Fruit fly (Drosophila melanogaster) whole organism, wandering third instar larva: Measurements from ENCODE around the gene Ir62a.
A peak's percentile ranks its signal among the peaks of the same experiment; 100 is the strongest.

Experiments
- Abd-B ChIP-seq: fragments of >200 bp; optimal IDR thresholded peaks from 2 replicates; lab custom pipeline; 2017; ENCODE audit warnings: missing biosample characterization, missing genetic modification characterization
- CG32264 ChIP-seq: fragments of 200-800 bp; sonication (Bioruptor generic); optimal IDR thresholded peaks from 2 replicates; lab custom pipeline; 2016; ENCODE audit warnings: missing biosample characterization, missing genetic modification characterization
- CG9705 ChIP-seq: fragments of 200-800 bp; sonication (Bioruptor generic); optimal IDR thresholded peaks from 2 replicates; lab custom pipeline; 2018; ENCODE audit warnings: missing biosample characterization, mild to moderate bottlenecking, missing genetic modification characterization
- CrebA ChIP-seq: fragments of 200-800 bp; sonication (Bioruptor generic); optimal IDR thresholded peaks from 2 replicates; lab custom pipeline; 2016; ENCODE audit warnings: missing biosample characterization, mild to moderate bottlenecking, missing genetic modification characterization, borderline replicate concordance
- Dfd ChIP-seq: fragments of >200 bp; optimal IDR thresholded peaks from 2 replicates; lab custom pipeline; 2017; ENCODE audit warnings: missing biosample characterization, missing genetic modification characterization
- Dif ChIP-seq: fragments of 200-275, 200-300 bp; sonication (Bioruptor generic); optimal IDR thresholded peaks from 2 replicates; lab custom pipeline; 2018; ENCODE audit warnings: missing biosample characterization, missing genetic modification characterization; ENCODE audit not compliant: partially characterized antibody
- GATAd ChIP-seq: sonication (Bioruptor generic); optimal IDR thresholded peaks from 2 replicates; lab custom pipeline; 2016; ENCODE audit warnings: missing biosample characterization, missing genetic modification characterization
- HLH106 ChIP-seq: fragments of 200-800 bp; optimal IDR thresholded peaks from 3 replicates; lab custom pipeline; 2019; ENCODE audit warnings: missing biosample characterization, mild to moderate bottlenecking, missing genetic modification characterization, moderate library complexity
- Hnf4 ChIP-seq: fragments of 200-800 bp; sonication (Bioruptor generic); optimal IDR thresholded peaks from 2 replicates; lab custom pipeline; 2016; ENCODE audit warnings: missing biosample characterization, mild to moderate bottlenecking, missing genetic modification characterization
- Hr78 ChIP-seq: fragments of >200 bp; optimal IDR thresholded peaks from 2 replicates; lab custom pipeline; 2017; ENCODE audit warnings: missing biosample characterization, missing genetic modification characterization
- Hr83 ChIP-seq: fragments of 200-300 bp; sonication (Bioruptor generic); optimal IDR thresholded peaks from 2 replicates; lab custom pipeline; 2016; ENCODE audit warnings: missing biosample characterization, mild to moderate bottlenecking, missing genetic modification characterization, moderate library complexity; ENCODE audit not compliant: poor library complexity, severe bottlenecking
- Jra ChIP-seq: sonication (Bioruptor generic); optimal IDR thresholded peaks from 2 replicates; lab custom pipeline; 2016; ENCODE audit warnings: missing biosample characterization, missing genetic modification characterization
- Mio ChIP-seq: sonication (Bioruptor generic); optimal IDR thresholded peaks from 2 replicates; lab custom pipeline; 2016; ENCODE audit warnings: missing biosample characterization, missing genetic modification characterization
- Myc ChIP-seq: fragments of >200 bp; optimal IDR thresholded peaks from 2 replicates; lab custom pipeline; 2017
- N ChIP-seq: fragments of >200 bp; optimal IDR thresholded peaks from 2 replicates; lab custom pipeline; 2018; ENCODE audit warnings: missing biosample characterization, missing external identifiers, missing genetic modification characterization
- OdsH ChIP-seq: fragments of 200-800 bp; sonication (Bioruptor generic); optimal IDR thresholded peaks from 2 replicates; lab custom pipeline; 2016; ENCODE audit warnings: missing biosample characterization, mild to moderate bottlenecking, missing genetic modification characterization
- Rel ChIP-seq, 2 experiments: fragments of 200-800 bp; sonication (Bioruptor generic) in 1 of 2; optimal IDR thresholded peaks; 2 replicates in 1 of 2; 3 replicates in 1 of 2; lab custom pipeline; 2016 to 2019; ENCODE audit warnings: mild to moderate bottlenecking in 2 of 2, missing biosample characterization in 2 of 2, missing genetic modification characterization in 2 of 2, moderate library complexity in 1 of 2
- Sp1 ChIP-seq: fragments of 200-800 bp; sonication (Bioruptor generic); optimal IDR thresholded peaks from 3 replicates; lab custom pipeline; 2019; ENCODE audit warnings: missing biosample characterization, mild to moderate bottlenecking, missing genetic modification characterization, moderate library complexity
- Vsx2 ChIP-seq: fragments of 200-300, 225-300 bp; sonication (Bioruptor generic); optimal IDR thresholded peaks from 2 replicates; lab custom pipeline; 2018; ENCODE audit warnings: missing biosample characterization, missing genetic modification characterization; ENCODE audit not compliant: partially characterized antibody
- br ChIP-seq: fragments of 200-800 bp; sonication (Bioruptor generic); optimal IDR thresholded peaks from 2 replicates; lab custom pipeline; 2016; ENCODE audit warnings: missing biosample characterization, missing genetic modification characterization
- brk ChIP-seq: fragments of 200-800 bp; sonication (Bioruptor generic); optimal IDR thresholded peaks from 2 replicates; lab custom pipeline; 2016; ENCODE audit warnings: missing biosample characterization, mild to moderate bottlenecking, missing genetic modification characterization
- dl ChIP-seq, 2 experiments: fragments of 175-275, 200-275 bp in 1 of 2; fragments of 200-275 bp in 1 of 2; sonication (Bioruptor generic); optimal IDR thresholded peaks; lab custom pipeline; 2018; ENCODE audit warnings: mild to moderate bottlenecking in 2 of 2, missing biosample characterization in 2 of 2, missing genetic modification characterization in 2 of 2, moderate library complexity in 2 of 2; ENCODE audit not compliant: partially characterized antibody in 2 of 2, insufficient read depth in 1 of 2
- dmrt93B ChIP-seq: fragments of 200-800 bp; sonication (Bioruptor generic); optimal IDR thresholded peaks from 2 replicates; lab custom pipeline; 2018; ENCODE audit warnings: missing biosample characterization, mild to moderate bottlenecking, missing genetic modification characterization
- dsf ChIP-seq: sonication (Bioruptor generic); optimal IDR thresholded peaks from 2 replicates; lab custom pipeline; 2016; ENCODE audit warnings: missing biosample characterization, missing genetic modification characterization, borderline replicate concordance
- ey ChIP-seq: fragments of 200-800 bp; sonication (Bioruptor generic); optimal IDR thresholded peaks from 2 replicates; lab custom pipeline; 2016; ENCODE audit warnings: missing biosample characterization, missing genetic modification characterization
- foxo ChIP-seq, 2 experiments: fragments of 200-800 bp; sonication (Bioruptor generic); optimal IDR thresholded peaks; 2 replicates in 1 of 2; 3 replicates in 1 of 2; lab custom pipeline; 2016 to 2017; ENCODE audit warnings: missing biosample characterization in 2 of 2, missing genetic modification characterization in 2 of 2
- fru ChIP-seq: fragments of 200-800 bp; sonication (Bioruptor generic); optimal IDR thresholded peaks from 3 replicates; lab custom pipeline; 2016; ENCODE audit warnings: missing biosample characterization, mild to moderate bottlenecking, missing genetic modification characterization
- h ChIP-seq: fragments of 200-800 bp; sonication (Bioruptor generic); optimal IDR thresholded peaks from 3 replicates; lab custom pipeline; 2016; ENCODE audit warnings: missing biosample characterization, mild to moderate bottlenecking, missing genetic modification characterization
- jim ChIP-seq: fragments of 175-275, 200-325 bp; sonication (Bioruptor generic); optimal IDR thresholded peaks from 2 replicates; lab custom pipeline; 2016; ENCODE audit warnings: missing biosample characterization, mild to moderate bottlenecking, missing genetic modification characterization
- lola ChIP-seq: fragments of >200 bp; optimal IDR thresholded peaks from 2 replicates; lab custom pipeline; 2017; ENCODE audit warnings: missing biosample characterization, missing genetic modification characterization
- pan ChIP-seq: fragments of >200 bp; optimal IDR thresholded peaks from 2 replicates; lab custom pipeline; 2017
- psq ChIP-seq: fragments of 200-800 bp; sonication (Bioruptor generic); optimal IDR thresholded peaks from 3 replicates; lab custom pipeline; 2017; ENCODE audit warnings: missing biosample characterization, mild to moderate bottlenecking, missing genetic modification characterization, moderate library complexity
- rgr ChIP-seq: fragments of 200-800 bp; sonication (Bioruptor generic); optimal IDR thresholded peaks from 3 replicates; lab custom pipeline; 2016; ENCODE audit warnings: missing biosample characterization, mild to moderate bottlenecking, missing genetic modification characterization
- sage ChIP-seq: fragments of 200-800 bp; sonication (Bioruptor generic); optimal IDR thresholded peaks from 2 replicates; lab custom pipeline; 2016; ENCODE audit warnings: missing biosample characterization, mild to moderate bottlenecking, missing genetic modification characterization
- sv ChIP-seq: fragments of 200-800 bp; sonication (Bioruptor generic); optimal IDR thresholded peaks from 3 replicates; lab custom pipeline; 2016; ENCODE audit warnings: missing biosample characterization, missing genetic modification characterization
- tai ChIP-seq: sonication (Bioruptor generic); optimal IDR thresholded peaks from 2 replicates; lab custom pipeline; 2016; ENCODE audit warnings: missing biosample characterization, missing genetic modification characterization
- usp ChIP-seq: fragments of >200 bp; optimal IDR thresholded peaks from 2 replicates; lab custom pipeline; 2017; ENCODE audit warnings: missing biosample characterization, missing genetic modification characterization
- woc ChIP-seq: sonication (Bioruptor generic); optimal IDR thresholded peaks from 2 replicates; lab custom pipeline; 2016; ENCODE audit warnings: missing biosample characterization, mild to moderate bottlenecking, missing genetic modification characterization

Ir62a gene

DNA sequence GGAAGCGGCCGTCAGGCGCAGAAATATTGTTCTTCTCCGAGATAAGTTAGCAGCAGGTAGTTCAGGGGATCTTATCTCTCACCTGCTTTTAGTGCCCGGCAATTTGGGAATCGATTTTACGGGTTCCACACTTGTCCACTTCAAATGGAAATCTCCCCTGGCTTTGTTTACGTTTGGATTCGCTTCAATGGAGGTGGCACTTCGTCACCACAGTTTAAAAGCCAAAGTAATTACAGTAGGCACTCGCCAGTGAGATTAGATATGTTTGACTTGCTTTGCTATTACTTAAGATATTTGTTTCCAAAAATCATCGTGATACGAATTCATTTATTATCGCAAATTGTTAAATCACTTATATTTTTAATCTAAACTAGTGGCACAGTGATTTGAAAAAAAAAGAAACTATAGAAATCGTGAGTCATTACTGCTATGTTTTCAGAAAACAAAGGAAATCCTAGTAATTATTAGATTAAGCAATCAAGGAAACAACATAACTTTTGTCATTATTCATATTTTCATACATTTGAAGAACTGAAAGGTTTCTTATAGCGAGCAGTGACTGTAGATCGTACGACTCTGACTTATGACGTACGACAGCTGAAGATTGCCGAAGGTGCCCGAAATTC, 17.4 kb upstream of the Ir62a start:
- TF ChIP-seq Dfd (GFP tag; lab: Kevin White, UChicago) (no peak), lola (GFP tag; lab: Kevin White, UChicago) (no peak), CrebA (GFP tag; lab: Kevin White, UChicago) (no peak), Hr78 (GFP tag; lab: Kevin White, UChicago) (no peak), usp (GFP tag; lab: Kevin White, UChicago) (no peak), Vsx2 (GFP tag; lab: Kevin White, UChicago) (no peak), Dif (GFP tag; lab: Kevin White, UChicago) (no peak), ey (GFP tag; lab: Kevin White, UChicago) (peak; percentile 80), N (GFP tag; lab: Kevin White, UChicago) (no peak), Abd-B (GFP tag; lab: Kevin White, UChicago) (no peak), OdsH (GFP tag; lab: Kevin White, UChicago) (peak; percentile 81), Hnf4 (peak; percentile 72), dsf (no peak), sv (peak; percentile 6), foxo (GFP tag; optimal IDR thresholded peaks at IDR 0.05; lab: Kevin White, UChicago) (peak; percentile 0 to 86), Hr83 (no peak), fru (GFP tag; lab: Kevin White, UChicago) (peak; percentile 92), rgr (peak; percentile 74), HLH106 (tag; lab: Kevin White, UChicago) (peak; percentile 77), Sp1 (GFP tag; lab: Kevin White, UChicago) (peak; percentile 75), Myc (lab: Kevin White, UChicago) (no peak), jim (GFP tag; lab: Kevin White, UChicago) (no peak), GATAd (GFP tag; lab: Kevin White, UChicago) (no peak), CG9705 (GFP tag; lab: Kevin White, UChicago) (peak; percentile 22), dmrt93B (GFP tag; lab: Kevin White, UChicago) (peak; percentile 61), psq (GFP tag; lab: Kevin White, UChicago) (peak; percentile 56), Mio (GFP tag; lab: Kevin White, UChicago) (no peak), br (GFP tag; lab: Kevin White, UChicago) (peak; percentile 82), Rel (GFP tag; optimal IDR thresholded peaks at IDR 0.05; lab: Kevin White, UChicago) (no peak), Rel (tag; optimal IDR thresholded peaks at IDR 0.05; lab: Kevin White, UChicago) (peak; percentile 51), dl (GFP tag; optimal IDR thresholded peaks at IDR 0.05; lab: Kevin White, UChicago; ENCODE audit: insufficient read depth in 1 of 2, partially characterized antibody in 2 of 2) (no peak), Jra (GFP tag; lab: Kevin White, UChicago) (peak; percentile 66), h (GFP tag; lab: Kevin White, UChicago) (peak; percentile 80), brk (GFP tag; lab: Kevin White, UChicago) (no peak), woc (GFP tag; lab: Kevin White, UChicago) (peak; percentile 56), tai (no peak), pan (lab: Kevin White, UChicago) (no peak), sage (GFP tag; lab: Kevin White, UChicago) (no peak), CG32264 (GFP tag; lab: Kevin White, UChicago) (peak; percentile 29)

DNA sequence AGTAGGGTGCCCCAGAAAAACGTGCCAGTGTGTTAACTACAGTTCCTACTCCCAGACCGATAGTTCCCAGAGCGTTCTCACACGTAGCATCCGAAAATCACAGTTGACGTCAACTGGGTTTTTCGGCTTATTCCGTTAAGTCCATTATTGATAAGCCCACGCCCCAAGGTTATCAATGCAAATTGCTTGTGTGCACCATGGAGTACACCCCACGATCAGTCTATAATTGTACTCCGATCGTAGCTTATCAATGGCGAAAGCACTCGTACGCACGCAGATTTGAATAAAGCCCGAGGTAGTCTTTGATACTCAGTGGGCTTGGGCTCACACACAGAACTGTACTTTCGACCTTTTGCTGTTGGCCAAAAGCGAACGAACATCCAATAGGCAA, 16.1 kb upstream of the Ir62a start:
- TF ChIP-seq ey (GFP tag; lab: Kevin White, UChicago), result no peak
- TF ChIP-seq dmrt93B (GFP tag; lab: Kevin White, UChicago), result no peak
- TF ChIP-seq Rel (GFP tag; optimal IDR thresholded peaks at IDR 0.05; lab: Kevin White, UChicago), result no peak
- peak; percentile 64 for TF ChIP-seq Rel (tag; optimal IDR thresholded peaks at IDR 0.05; lab: Kevin White, UChicago)
- TF ChIP-seq Mio (GFP tag; lab: Kevin White, UChicago), result no peak
